Worm (Caenorhabditis elegans) whole organism, L1 larva: ENCODE results near the gene mksr-1.
A peak's percentile ranks its signal among the peaks of the same experiment; 100 is the strongest.

Experiments used
- C16A3.4 ChIP-seq: fragments of 150-350 bp; optimal IDR thresholded peaks from 2 replicates; lab custom pipeline; 2014; ENCODE audit warnings: missing biosample characterization, missing genetic modification characterization
- C34B4.2 ChIP-seq: sonication (generic microtip); optimal IDR thresholded peaks from 2 replicates; lab custom pipeline; 2017; ENCODE audit warnings: mild to moderate bottlenecking, missing genetic modification characterization, missing compliant biosample characterization
- F16B12.6 ChIP-seq: fragments of 150-350 bp; optimal IDR thresholded peaks from 2 replicates; lab custom pipeline; 2014; ENCODE audit warnings: missing biosample characterization, missing genetic modification characterization
- Y116A8C.19 ChIP-seq: sonication (generic microtip); optimal IDR thresholded peaks from 2 replicates; lab custom pipeline; 2016; ENCODE audit warnings: missing compliant biosample characterization, missing genetic modification characterization, borderline replicate concordance
- aha-1 ChIP-seq: fragments of 150-350 bp; optimal IDR thresholded peaks from 2 replicates; lab custom pipeline; 2014; ENCODE audit warnings: missing biosample characterization, missing genetic modification characterization
- blmp-1 ChIP-seq: fragments of 150-350 bp; optimal IDR thresholded peaks from 2 replicates; lab custom pipeline; 2014; ENCODE audit warnings: missing biosample characterization, missing genetic modification characterization
- ces-1 ChIP-seq: fragments of 150-350 bp; optimal IDR thresholded peaks from 2 replicates; lab custom pipeline; 2014; ENCODE audit warnings: missing biosample characterization, missing genetic modification reagents, missing genetic modification characterization
- efl-1 ChIP-seq, 4 experiments: fragments of 150-350 bp; optimal IDR thresholded peaks in 3 of 4; peaks in 1 of 4; 1 replicate in 1 of 4; 2 replicates in 3 of 4; lab custom pipeline; 2014; ENCODE audit warnings: missing biosample characterization in 2 of 4, missing genetic modification characterization in 2 of 4, missing genetic modification reagents in 2 of 4
- efl-3 ChIP-seq: fragments of 200-800 bp; sonication (Bioruptor generic); optimal IDR thresholded peaks from 2 replicates; lab custom pipeline; 2018; ENCODE audit warnings: mild to moderate bottlenecking, missing genetic modification characterization, missing compliant biosample characterization
- fkh-4 ChIP-seq: sonication (generic microtip); optimal IDR thresholded peaks from 2 replicates; lab custom pipeline; 2016; ENCODE audit warnings: missing compliant biosample characterization, missing genetic modification characterization, borderline replicate concordance
- grh-1 ChIP-seq: fragments of 200-800 bp; sonication (Bioruptor generic); IDR thresholded peaks from 2 replicates; pipeline ENCODE4 v1.3.6; 2022; ENCODE audit warnings: missing genetic modification reagents, missing genetic modification characterization, missing compliant biosample characterization
- hlh-17 ChIP-seq: fragments of 200-800 bp; sonication (Bioruptor generic); optimal IDR thresholded peaks from 2 replicates; lab custom pipeline; 2018; ENCODE audit warnings: missing genetic modification characterization, mild to moderate bottlenecking, missing compliant biosample characterization, moderate library complexity, borderline replicate concordance
- irx-1 ChIP-seq: sonication (generic microtip); optimal IDR thresholded peaks from 2 replicates; lab custom pipeline; 2016; ENCODE audit warnings: missing genetic modification characterization, missing compliant biosample characterization
- jun-1 ChIP-seq: fragments of 150-350 bp; optimal IDR thresholded peaks from 2 replicates; lab custom pipeline; 2014; ENCODE audit warnings: missing biosample characterization, missing genetic modification reagents, missing genetic modification characterization
- lin-14 ChIP-seq: fragments of 200-800 bp; sonication (Bioruptor generic); optimal IDR thresholded peaks from 2 replicates; lab custom pipeline; 2018; ENCODE audit warnings: mild to moderate bottlenecking, missing genetic modification characterization, moderate library complexity, missing compliant biosample characterization
- lin-39 ChIP-seq: fragments of 150-350 bp; optimal IDR thresholded peaks from 2 replicates; lab custom pipeline; 2014; ENCODE audit warnings: missing biosample characterization, missing genetic modification reagents, missing genetic modification characterization
- lsy-2 ChIP-seq, 2 experiments: fragments of 150-350 bp; optimal IDR thresholded peaks; 2 replicates each; lab custom pipeline; 2014; ENCODE audit warnings: missing biosample characterization in 2 of 2, missing genetic modification characterization in 2 of 2
- mab-9 ChIP-seq: fragments of 200-800 bp; sonication (Bioruptor generic); IDR thresholded peaks from 2 replicates; pipeline ENCODE4 v1.3.6; 2022; ENCODE audit warnings: missing genetic modification reagents, missing genetic modification characterization, missing compliant biosample characterization
- nhr-11 ChIP-seq: fragments of 150-350 bp; optimal IDR thresholded peaks from 2 replicates; lab custom pipeline; 2014; ENCODE audit warnings: missing biosample characterization, missing genetic modification characterization
- nhr-71 ChIP-seq: sonication (generic microtip); optimal IDR thresholded peaks from 2 replicates; lab custom pipeline; 2016; ENCODE audit warnings: mild to moderate bottlenecking, missing genetic modification characterization, moderate library complexity, missing compliant biosample characterization
- nhr-76 ChIP-seq: sonication (generic microtip); optimal IDR thresholded peaks from 2 replicates; lab custom pipeline; 2017; ENCODE audit warnings: missing biosample characterization, missing genetic modification characterization
- nhr-77 ChIP-seq: fragments of 150-350 bp; optimal IDR thresholded peaks from 2 replicates; lab custom pipeline; 2014; ENCODE audit warnings: missing biosample characterization, missing genetic modification characterization
- rnt-1 ChIP-seq: sonication (generic microtip); optimal IDR thresholded peaks from 2 replicates; lab custom pipeline; 2016; ENCODE audit warnings: mild to moderate bottlenecking, missing genetic modification characterization, moderate library complexity, missing compliant biosample characterization
- snu-23 ChIP-seq: sonication (generic microtip); optimal IDR thresholded peaks from 2 replicates; lab custom pipeline; 2016; ENCODE audit warnings: missing genetic modification characterization, missing compliant biosample characterization
- sptf-1 ChIP-seq: fragments of 150-350 bp; optimal IDR thresholded peaks from 2 replicates; lab custom pipeline; 2014; ENCODE audit warnings: missing biosample characterization, missing genetic modification characterization
- sup-37 ChIP-seq: fragments of 200-800 bp; sonication (Bioruptor generic); optimal IDR thresholded peaks from 2 replicates; lab custom pipeline; 2018; ENCODE audit warnings: mild to moderate bottlenecking, missing genetic modification characterization, missing compliant biosample characterization
- swsn-7 ChIP-seq: sonication (generic microtip); optimal IDR thresholded peaks from 2 replicates; lab custom pipeline; 2016; ENCODE audit warnings: missing genetic modification characterization, missing compliant biosample characterization
- unc-130 ChIP-seq: fragments of 150-350 bp; optimal IDR thresholded peaks from 2 replicates; lab custom pipeline; 2017; ENCODE audit warnings: missing biosample characterization, missing genetic modification characterization, inconsistent platforms
- unc-62 ChIP-seq: fragments of 150-350 bp; optimal IDR thresholded peaks from 2 replicates; lab custom pipeline; 2014; ENCODE audit warnings: missing biosample characterization, missing genetic modification reagents, missing genetic modification characterization
- unc-98 ChIP-seq: fragments of 200-800 bp; sonication (Bioruptor generic); IDR thresholded peaks from 2 replicates; pipeline ENCODE4 v1.3.6; 2022; ENCODE audit warnings: missing genetic modification characterization, missing compliant biosample characterization
- ztf-11 ChIP-seq, 2 experiments: sonication (generic microtip); optimal IDR thresholded peaks; 2 replicates each; lab custom pipeline; 2016 to 2017; ENCODE audit warnings: missing genetic modification characterization in 2 of 2, missing biosample characterization in 1 of 2, missing compliant biosample characterization in 1 of 2
- ztf-4 ChIP-seq: fragments of 150-350 bp; optimal IDR thresholded peaks from 2 replicates; lab custom pipeline; 2014; ENCODE audit warnings: missing biosample characterization, missing genetic modification characterization

Gene mksr-1

DNA sequence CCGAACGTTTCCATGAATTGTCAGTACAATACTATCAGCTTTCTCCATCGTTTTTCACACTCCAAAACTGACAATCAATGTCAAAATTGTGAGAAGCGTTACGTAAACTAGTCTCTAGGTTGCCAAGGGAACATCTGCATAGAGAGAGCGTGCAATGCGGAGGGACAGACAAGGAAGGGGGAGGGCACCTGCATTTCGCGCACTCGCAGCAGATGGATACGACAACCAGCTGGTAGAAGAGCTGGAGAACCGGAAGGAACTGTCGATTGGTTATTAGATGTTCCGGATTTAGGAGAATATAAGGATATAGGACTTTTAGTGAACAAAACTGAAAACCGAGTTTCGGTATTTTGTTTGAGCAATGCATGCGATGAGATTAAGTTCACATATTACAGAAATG, at the start of gene mksr-1:
Gene mksr-1, minus strand, starts transcription at position 144 of the 400 bp plus-strand sequence.
- TF ChIP-seq C34B4.2 (tag; lab: Kevin White, UChicago) (no peak), F16B12.6 (no peak), nhr-77 (tag; lab: Kevin White, UChicago) (no peak)
- TF ChIP-seq, all 84 proteins: peak for 0

DNA sequence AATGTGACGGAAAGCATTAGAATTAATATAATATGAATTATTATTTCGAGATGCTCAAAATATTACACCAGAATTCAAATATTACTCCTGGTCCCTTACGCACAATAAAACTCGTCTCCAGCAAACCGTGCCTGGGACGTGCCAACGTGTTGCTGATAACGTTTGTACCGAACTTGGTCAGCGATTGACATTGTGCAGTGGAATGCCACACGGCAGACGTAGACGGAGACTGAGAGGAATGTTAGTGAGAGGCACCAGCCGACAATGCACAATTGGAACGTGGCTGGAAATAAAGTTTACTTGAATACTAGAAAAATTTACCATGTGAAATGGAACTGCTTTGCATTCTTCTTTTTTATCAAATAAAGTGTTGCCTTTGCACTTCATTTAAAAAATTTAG, 48.3 kb upstream of the mksr-1 start:
- TF ChIP-seq efl-1 (optimal IDR thresholded peaks at IDR 0.05; lab: Kevin White, UChicago) (no peak), efl-1 (GFP tag; optimal IDR thresholded peaks at IDR 0.05 in 1 of 2; lab: Kevin White, UChicago) (peak in 1 of 2 experiments; percentile 39), hlh-17 (GFP tag; lab: Kevin White, UChicago) (no peak)

DNA sequence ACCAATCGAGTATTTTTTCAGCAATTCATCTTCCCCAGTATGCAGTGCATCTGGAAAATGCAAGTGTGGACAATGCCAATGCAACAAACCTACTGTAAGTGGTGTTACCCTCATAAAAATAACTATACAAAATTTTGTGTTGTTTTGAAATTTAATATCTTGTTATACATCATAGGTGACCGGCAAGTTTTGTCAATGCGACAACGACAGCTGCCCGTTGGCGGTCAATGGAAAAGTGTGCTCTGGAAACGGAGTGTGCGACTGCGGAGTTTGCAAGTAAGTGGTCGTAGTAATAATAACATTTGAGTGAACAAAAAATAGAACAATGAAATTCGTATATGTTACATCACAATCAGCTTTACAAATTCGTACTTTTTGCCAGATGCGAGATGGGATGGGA, 46.3 kb upstream of the mksr-1 start:
- TF ChIP-seq nhr-76 (tag; lab: Kevin White, UChicago) (no peak), irx-1 (no peak), ztf-11 (tag; optimal IDR thresholded peaks at IDR 0.05; lab: Kevin White, UChicago) (no peak), fkh-4 (tag; lab: Kevin White, UChicago) (no peak), aha-1 (no peak), C16A3.4 (tag; lab: Kevin White, UChicago) (no peak), unc-62 (GFP tag; lab: Kevin White, UChicago) (no peak), nhr-11 (no peak)

DNA sequence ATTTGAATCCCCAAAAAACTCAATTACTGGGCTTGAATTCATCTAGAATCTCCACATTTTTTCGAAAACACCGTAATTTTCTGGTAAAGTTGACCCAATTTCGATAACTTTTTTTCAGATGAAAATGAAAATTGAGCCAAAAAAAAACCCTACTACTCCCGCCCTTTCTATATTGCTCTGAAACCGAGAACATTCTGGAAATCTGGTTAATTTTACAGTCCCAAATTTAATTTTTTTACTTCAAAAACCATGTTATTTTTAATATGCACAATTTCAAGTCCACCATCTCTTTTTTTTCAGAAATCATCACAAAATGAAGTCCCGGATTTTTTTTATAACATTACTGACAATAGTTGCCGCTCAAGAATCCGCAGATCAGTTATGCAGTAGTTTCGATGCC, 42.7 kb upstream of the mksr-1 start, which contains the start of gene C05D9.3:
Gene C05D9.3, plus strand, starts transcription at position 301 of the 400 bp plus-strand sequence.
- TF ChIP-seq swsn-7 (tag; lab: Kevin White, UChicago), result no peak
- no peak for TF ChIP-seq unc-98 (GFP tag; lab: Robert Waterston, UW)

DNA sequence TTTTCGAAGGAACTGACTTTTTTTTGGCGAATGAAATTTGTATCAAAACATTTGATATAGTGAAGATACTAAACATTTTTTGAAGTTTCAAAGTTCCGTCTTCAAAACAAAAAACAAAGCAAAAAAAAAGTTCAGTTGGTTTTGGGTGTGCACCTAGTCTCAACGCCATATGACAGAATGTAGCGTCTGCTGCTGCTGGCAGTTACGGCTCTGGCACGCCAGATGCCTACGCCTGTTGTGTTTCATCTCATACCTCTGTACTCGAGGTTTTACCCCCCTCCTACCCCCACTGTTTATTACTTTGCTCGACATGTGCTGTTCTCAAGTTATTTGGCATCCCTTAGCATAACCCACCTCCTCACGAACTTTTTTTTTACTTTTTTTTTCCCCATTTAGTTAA, 41.8 kb upstream of the mksr-1 start:
- no peak for TF ChIP-seq lsy-2 (tag; optimal IDR thresholded peaks at IDR 0.05; lab: Kevin White, UChicago)
- no peak for TF ChIP-seq mab-9
- TF ChIP-seq lin-14 (GFP tag; lab: Kevin White, UChicago), result peak; percentile 51
- TF ChIP-seq unc-130, result no peak
- TF ChIP-seq nhr-71, result peak; percentile 38
- no peak for TF ChIP-seq grh-1
- no peak for TF ChIP-seq Y116A8C.19 (tag; lab: Kevin White, UChicago)
- peak; percentile 55 for TF ChIP-seq rnt-1 (tag; lab: Kevin White, UChicago)
- no peak for TF ChIP-seq blmp-1 (tag; lab: Kevin White, UChicago)
- no peak for TF ChIP-seq ces-1 (GFP tag; lab: Kevin White, UChicago)
- no peak for TF ChIP-seq C16A3.4 (tag; lab: Kevin White, UChicago)
- no peak for TF ChIP-seq lin-39
- no peak for TF ChIP-seq jun-1 (tag; lab: Kevin White, UChicago)
- TF ChIP-seq, all 84 proteins: peak for 3

DNA sequence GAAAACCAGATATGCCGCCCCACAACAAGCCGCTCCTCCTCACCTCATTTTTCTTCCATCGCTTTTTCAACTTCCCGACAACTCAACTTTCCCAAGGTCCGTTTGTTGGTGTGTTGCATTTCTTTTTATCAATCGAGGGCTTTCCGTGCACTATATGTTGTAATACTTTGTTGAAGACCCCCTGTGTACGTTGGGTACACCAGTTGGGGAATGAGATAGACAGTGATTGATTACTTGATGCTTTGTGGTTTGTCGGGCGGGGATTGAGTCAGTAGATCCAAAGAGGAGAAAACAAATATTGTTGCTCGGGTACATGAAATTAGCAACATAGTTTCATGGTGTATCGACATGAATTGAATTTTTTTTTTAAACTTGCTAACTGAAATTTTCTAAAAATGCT, 39.9 kb upstream of the mksr-1 start:
- TF ChIP-seq lin-14 (GFP tag; lab: Kevin White, UChicago) (peak; percentile 71), rnt-1 (tag; lab: Kevin White, UChicago) (peak; percentile 94), efl-3 (no peak), snu-23 (GFP tag; lab: Kevin White, UChicago) (peak; percentile 7), efl-1 (optimal IDR thresholded peaks at IDR 0.05; lab: Kevin White, UChicago) (no peak), efl-1 (GFP tag; optimal IDR thresholded peaks at IDR 0.05 in 1 of 2; lab: Kevin White, UChicago) (peak in 1 of 2 experiments; percentile 61), unc-130 (peak; percentile 24), ztf-4 (tag; lab: Kevin White, UChicago) (no peak), lsy-2 (tag; optimal IDR thresholded peaks at IDR 0.05; lab: Kevin White, UChicago) (peak in 1 of 2 experiments; percentile 11), sup-37 (GFP tag; lab: Kevin White, UChicago) (no peak), lin-39 (peak; percentile 74), nhr-71 (peak; percentile 44), sptf-1 (tag; lab: Kevin White, UChicago) (no peak), C16A3.4 (tag; lab: Kevin White, UChicago) (no peak)
